Worm (Caenorhabditis elegans): ENCODE results near the gene R10E9.3.

The R10E9.3 gene

DNA sequence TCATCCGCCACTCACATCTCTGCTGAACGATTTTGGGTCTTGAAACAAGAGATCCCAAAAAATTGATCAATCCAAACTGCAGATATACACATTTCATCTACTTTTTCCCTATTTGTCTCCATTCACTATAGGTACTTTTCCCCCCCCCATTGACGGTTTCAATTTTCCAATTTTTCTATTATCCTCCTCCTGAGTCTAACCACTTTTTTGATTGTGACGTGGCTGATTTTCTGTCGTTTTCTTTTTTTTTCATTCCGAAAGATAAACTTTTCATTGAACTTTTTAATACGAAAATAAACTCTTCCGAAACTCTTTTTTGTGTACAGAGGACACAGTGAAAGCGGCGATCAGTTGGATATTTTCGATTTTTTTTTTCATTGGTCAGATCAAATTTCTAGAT lies 2.2 kb upstream of the R10E9.3 start:
- TF ChIP-seq klf-2 (GFP tag; conservative IDR thresholded peaks at IDR 0.05), result no peak
- no peak for TF ChIP-seq ztf-29 (GFP tag; IDR thresholded peaks at IDR 0.05)
- no peak for TF ChIP-seq cog-1 (tag; optimal IDR thresholded peaks at IDR 0.05)
- TF ChIP-seq ztf-23 (GFP tag; IDR thresholded peaks at IDR 0.05), result no peak
- TF ChIP-seq T22C8.4 (GFP tag; IDR thresholded peaks at IDR 0.05), result no peak
- no peak for TF ChIP-seq flt-1 (GFP tag; IDR thresholded peaks at IDR 0.05)
- no peak for TF ChIP-seq ref-1 (GFP tag; conservative IDR thresholded peaks at IDR 0.05)
- TF ChIP-seq med-1 (GFP tag; optimal IDR thresholded peaks at IDR 0.05; ENCODE audit: insufficient read depth), result no peak
- TF ChIP-seq tab-1 (GFP tag; IDR thresholded peaks at IDR 0.05), result no peak

DNA sequence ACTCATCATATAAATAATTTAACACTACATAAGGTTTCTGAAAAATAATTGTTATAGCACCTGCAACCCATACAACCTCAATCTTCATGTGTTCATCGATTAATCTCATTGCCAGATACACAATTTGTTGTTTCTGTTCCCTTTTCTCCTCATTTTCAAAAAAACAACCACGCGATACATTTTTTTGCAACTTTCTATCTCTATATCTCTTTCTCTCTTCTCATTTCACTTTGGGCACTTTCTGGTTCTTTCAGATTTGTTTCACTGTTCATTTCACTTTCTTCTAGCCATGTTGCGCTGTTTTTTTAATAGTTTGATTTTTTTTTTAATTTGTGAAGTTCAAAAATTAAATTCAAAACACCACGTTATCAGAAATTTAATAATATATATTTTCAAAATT lies 815 bp upstream of the R10E9.3 start:
- no peak for TF ChIP-seq tab-1 (GFP tag; IDR thresholded peaks at IDR 0.05)
- TF ChIP-seq cog-1 (tag; optimal IDR thresholded peaks at IDR 0.05), result no peak
- no peak for TF ChIP-seq ref-1 (GFP tag; conservative IDR thresholded peaks at IDR 0.05)
- TF ChIP-seq flt-1 (GFP tag; IDR thresholded peaks at IDR 0.05), result no peak
- TF ChIP-seq ztf-23 (GFP tag; IDR thresholded peaks at IDR 0.05), result no peak
- no peak for TF ChIP-seq med-1 (GFP tag; optimal IDR thresholded peaks at IDR 0.05; ENCODE audit: insufficient read depth)
- TF ChIP-seq T22C8.4 (GFP tag; IDR thresholded peaks at IDR 0.05), result no peak
- no peak for TF ChIP-seq ztf-29 (GFP tag; IDR thresholded peaks at IDR 0.05)
- no peak for TF ChIP-seq klf-2 (GFP tag; conservative IDR thresholded peaks at IDR 0.05)

DNA sequence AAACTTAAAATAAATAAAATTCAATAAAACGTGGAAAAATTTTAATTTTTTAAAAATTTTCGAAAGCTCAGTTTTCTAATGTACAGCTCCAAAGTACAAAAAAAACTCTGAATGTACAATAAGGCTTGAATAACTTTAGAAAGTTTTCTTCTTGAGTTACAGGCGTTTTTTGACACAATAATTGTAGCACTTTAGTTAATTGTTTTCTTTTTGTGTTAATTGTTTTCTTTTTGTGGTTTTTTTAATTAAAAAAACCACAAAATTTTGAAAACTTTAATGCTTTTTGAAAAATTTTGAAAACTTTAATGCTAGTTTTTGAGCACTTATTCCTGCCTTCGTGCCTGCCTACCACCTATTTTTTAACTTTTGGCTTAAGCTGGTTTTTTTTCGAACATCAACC lies 4.2 kb downstream of the R10E9.3 start, which contains the start of gene R10E9.2:
Gene R10E9.2 (minus strand): TSS at position 101 of the 400 bp plus-strand sequence.
- TF ChIP-seq klf-2 (GFP tag; conservative IDR thresholded peaks at IDR 0.05), result no peak
- no peak for TF ChIP-seq med-1 (GFP tag; optimal IDR thresholded peaks at IDR 0.05; ENCODE audit: insufficient read depth)
- TF ChIP-seq ztf-29 (GFP tag; IDR thresholded peaks at IDR 0.05), result no peak
- no peak for TF ChIP-seq ztf-23 (GFP tag; IDR thresholded peaks at IDR 0.05)

DNA sequence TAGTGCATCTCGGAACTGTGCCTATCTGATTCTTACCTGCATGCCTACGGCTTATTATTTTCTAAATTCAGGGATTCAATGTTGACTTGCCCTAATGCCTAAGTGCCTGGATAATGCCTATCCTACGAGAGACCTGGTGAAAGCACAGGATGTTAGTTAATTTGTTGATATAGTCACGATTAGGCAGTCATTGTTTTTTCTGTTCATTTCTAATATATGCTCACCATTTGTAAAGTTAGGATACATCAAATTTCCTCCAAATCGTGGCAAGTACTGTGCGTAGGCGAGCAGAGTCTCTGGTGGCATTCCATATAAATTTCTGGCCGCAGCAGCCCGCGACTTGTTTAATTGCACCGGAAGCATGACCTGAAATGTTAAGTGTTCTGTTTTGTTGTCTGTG lies 6.1 kb downstream of the R10E9.3 start:
- TF ChIP-seq klf-2 (GFP tag; conservative IDR thresholded peaks at IDR 0.05), result no peak
- TF ChIP-seq ztf-29 (GFP tag; IDR thresholded peaks at IDR 0.05), result no peak
- TF ChIP-seq tab-1 (GFP tag; IDR thresholded peaks at IDR 0.05), result no peak
- TF ChIP-seq flt-1 (GFP tag; IDR thresholded peaks at IDR 0.05), result no peak
- TF ChIP-seq T22C8.4 (GFP tag; IDR thresholded peaks at IDR 0.05), result no peak

DNA sequence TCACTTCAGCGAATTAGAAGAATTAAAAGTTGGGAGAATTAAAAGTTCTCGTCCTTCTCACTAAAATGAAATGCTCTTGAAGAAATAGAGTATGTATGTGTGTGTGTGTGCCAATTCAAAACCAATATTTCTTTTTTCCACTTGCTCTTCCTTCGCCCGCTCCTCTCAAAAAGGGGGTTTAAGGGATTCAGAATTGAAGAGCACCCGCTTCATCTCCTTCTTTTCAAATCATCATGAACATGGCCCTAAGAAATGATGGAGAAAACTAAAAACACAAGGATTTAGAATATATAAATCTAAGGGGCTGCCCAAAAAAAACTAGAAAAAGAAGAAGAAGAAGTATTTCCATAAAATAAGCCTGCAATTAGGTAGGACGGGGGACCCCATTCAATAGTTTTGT lies 9.1 kb downstream of the R10E9.3 start:
- TF ChIP-seq ztf-23 (GFP tag; IDR thresholded peaks at IDR 0.05), result no peak
- TF ChIP-seq med-1 (GFP tag; optimal IDR thresholded peaks at IDR 0.05; ENCODE audit: insufficient read depth), result no peak
- TF ChIP-seq flt-1 (GFP tag; IDR thresholded peaks at IDR 0.05), result no peak
- TF ChIP-seq ref-1 (GFP tag; conservative IDR thresholded peaks at IDR 0.05), result no peak
- no peak for TF ChIP-seq T22C8.4 (GFP tag; IDR thresholded peaks at IDR 0.05)

DNA sequence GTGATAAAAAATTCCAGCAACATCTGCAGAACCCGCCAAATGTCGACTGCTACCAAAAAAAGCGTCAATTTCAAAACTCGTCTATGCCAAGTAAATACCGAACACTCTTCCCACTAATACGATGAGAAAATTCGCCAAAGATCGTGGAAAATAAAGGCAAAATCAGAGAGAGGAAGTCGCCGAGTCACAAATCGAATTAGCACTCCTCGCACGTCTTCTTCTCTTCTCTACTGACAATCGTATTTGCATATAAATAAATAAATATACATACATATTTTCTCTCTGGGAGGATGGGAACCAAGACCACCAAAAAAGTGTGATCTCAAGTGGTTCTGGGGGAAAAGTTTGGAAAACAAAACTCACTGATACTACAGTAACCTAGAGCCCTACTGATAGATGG lies 10.4 kb downstream of the R10E9.3 start:
- TF ChIP-seq flt-1 (GFP tag; IDR thresholded peaks at IDR 0.05) (no peak), ref-1 (GFP tag; conservative IDR thresholded peaks at IDR 0.05) (no peak), klf-2 (GFP tag; conservative IDR thresholded peaks at IDR 0.05) (no peak), ztf-23 (GFP tag; IDR thresholded peaks at IDR 0.05) (no peak), med-1 (GFP tag; optimal IDR thresholded peaks at IDR 0.05; ENCODE audit: insufficient read depth) (no peak)

DNA sequence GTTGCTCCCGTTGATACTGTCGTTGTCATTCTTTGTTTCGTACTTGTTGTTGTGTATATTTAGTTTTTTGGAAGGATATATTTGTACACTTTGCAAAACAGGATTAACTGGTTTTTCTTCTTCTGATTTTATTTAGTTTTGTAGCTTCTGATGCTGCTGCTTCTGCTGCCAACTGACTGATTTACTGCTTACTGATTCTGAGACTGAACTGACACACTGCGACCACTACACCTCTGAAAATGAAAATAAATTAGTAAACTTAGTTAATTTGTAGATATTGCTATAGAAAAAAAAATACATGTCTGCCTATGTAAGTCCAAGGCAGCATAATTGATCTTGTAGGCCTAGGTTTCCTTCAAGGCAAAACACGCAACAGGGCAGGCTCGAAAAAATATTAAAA lies 12.7 kb downstream of the R10E9.3 start, which contains the start of gene R10E9.4:
Gene R10E9.4 (minus strand): TSS at position 101 of the 400 bp plus-strand sequence.
- no peak for TF ChIP-seq klf-2 (GFP tag; conservative IDR thresholded peaks at IDR 0.05)
- no peak for TF ChIP-seq med-1 (GFP tag; optimal IDR thresholded peaks at IDR 0.05; ENCODE audit: insufficient read depth)
- no peak for TF ChIP-seq cog-1 (tag; optimal IDR thresholded peaks at IDR 0.05)
- TF ChIP-seq ztf-23 (GFP tag; IDR thresholded peaks at IDR 0.05), result no peak
- no peak for TF ChIP-seq ref-1 (GFP tag; conservative IDR thresholded peaks at IDR 0.05)
- TF ChIP-seq T22C8.4 (GFP tag; IDR thresholded peaks at IDR 0.05), result no peak
- TF ChIP-seq ztf-29 (GFP tag; IDR thresholded peaks at IDR 0.05), result no peak
- TF ChIP-seq flt-1 (GFP tag; IDR thresholded peaks at IDR 0.05), result no peak
- no peak for TF ChIP-seq tab-1 (GFP tag; IDR thresholded peaks at IDR 0.05)

DNA sequence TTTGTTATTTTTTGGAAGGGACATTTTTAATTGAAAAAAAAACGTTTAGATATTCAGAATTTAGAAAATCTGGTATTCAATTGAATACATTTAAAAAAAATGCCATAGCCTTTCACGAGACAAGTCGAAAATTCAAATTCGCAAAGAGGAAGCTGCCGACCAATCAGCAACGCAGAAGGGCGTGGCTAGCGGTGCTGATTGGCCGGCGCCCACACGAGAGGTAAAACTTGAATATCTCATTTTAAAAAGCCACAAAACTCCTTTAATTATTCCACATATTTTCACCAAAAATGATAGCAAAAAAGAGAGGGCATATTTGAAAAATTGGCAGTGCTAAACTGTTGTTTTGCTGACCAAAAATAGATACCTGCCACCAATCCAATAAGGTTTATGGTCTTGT lies 14.5 kb downstream of the R10E9.3 start:
- TF ChIP-seq cog-1 (tag; optimal IDR thresholded peaks at IDR 0.05), result no peak
- no peak for TF ChIP-seq T22C8.4 (GFP tag; IDR thresholded peaks at IDR 0.05)
- no peak for TF ChIP-seq tab-1 (GFP tag; IDR thresholded peaks at IDR 0.05)
- TF ChIP-seq med-1 (GFP tag; optimal IDR thresholded peaks at IDR 0.05; ENCODE audit: insufficient read depth), result no peak
- no peak for TF ChIP-seq ztf-23 (GFP tag; IDR thresholded peaks at IDR 0.05)
- no peak for TF ChIP-seq ztf-29 (GFP tag; IDR thresholded peaks at IDR 0.05)
- TF ChIP-seq flt-1 (GFP tag; IDR thresholded peaks at IDR 0.05), result no peak
- TF ChIP-seq ref-1 (GFP tag; conservative IDR thresholded peaks at IDR 0.05), result no peak
- TF ChIP-seq klf-2 (GFP tag; conservative IDR thresholded peaks at IDR 0.05), result no peak

DNA sequence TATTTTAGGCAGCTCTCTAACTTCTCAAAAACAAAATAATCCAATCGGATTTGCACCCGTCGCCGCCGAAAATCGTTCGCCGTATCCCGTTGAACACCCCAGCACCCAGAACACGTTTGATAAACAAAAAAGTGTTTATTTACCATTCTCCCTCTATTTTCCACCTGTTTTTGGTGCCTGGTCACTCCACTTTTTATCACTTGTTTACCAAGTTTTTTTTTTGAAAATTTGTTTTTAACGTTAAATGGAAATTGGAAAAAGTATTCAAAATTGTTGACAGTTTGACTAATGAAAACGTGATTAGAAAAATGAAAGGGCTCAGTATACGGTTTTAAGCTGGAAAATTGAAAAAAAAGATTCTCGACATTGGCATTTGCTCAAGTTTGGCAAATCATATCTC lies 15.0 kb downstream of the R10E9.3 start:
- TF ChIP-seq klf-2 (GFP tag; conservative IDR thresholded peaks at IDR 0.05) (no peak), ref-1 (GFP tag; conservative IDR thresholded peaks at IDR 0.05) (no peak), T22C8.4 (GFP tag; IDR thresholded peaks at IDR 0.05) (no peak), med-1 (GFP tag; optimal IDR thresholded peaks at IDR 0.05; ENCODE audit: insufficient read depth) (no peak), flt-1 (GFP tag; IDR thresholded peaks at IDR 0.05) (no peak), ztf-23 (GFP tag; IDR thresholded peaks at IDR 0.05) (no peak), ztf-29 (GFP tag; IDR thresholded peaks at IDR 0.05) (no peak), cog-1 (tag; optimal IDR thresholded peaks at IDR 0.05) (no peak), tab-1 (GFP tag; IDR thresholded peaks at IDR 0.05) (no peak)

DNA sequence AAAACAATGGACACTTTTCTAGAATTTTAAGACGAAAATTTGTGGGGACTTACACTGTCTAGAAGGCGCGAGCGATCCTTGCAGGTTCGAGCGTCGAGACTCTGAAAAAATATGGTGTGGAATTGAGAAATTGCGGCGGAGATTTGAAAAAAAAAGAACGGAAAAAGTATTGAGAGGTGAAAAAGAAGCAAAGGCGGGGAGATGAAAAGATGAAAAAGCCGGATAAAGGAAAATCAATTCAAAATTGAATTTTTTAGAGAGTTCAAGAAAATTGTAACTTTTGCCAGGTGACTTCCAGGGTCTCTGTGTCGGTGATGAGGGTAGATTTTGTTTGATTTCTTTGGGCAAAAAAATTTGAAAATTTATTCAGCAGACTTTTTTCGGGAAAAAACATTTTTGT lies 16.3 kb downstream of the R10E9.3 start, which contains the start of gene msi-1:
Gene msi-1 (minus strand): TSS at position 101 of the 400 bp plus-strand sequence.
- TF ChIP-seq tab-1 (GFP tag; IDR thresholded peaks at IDR 0.05), result no peak
- no peak for TF ChIP-seq T22C8.4 (GFP tag; IDR thresholded peaks at IDR 0.05)
- TF ChIP-seq ztf-29 (GFP tag; IDR thresholded peaks at IDR 0.05), result no peak
- no peak for TF ChIP-seq flt-1 (GFP tag; IDR thresholded peaks at IDR 0.05)
- TF ChIP-seq cog-1 (tag; optimal IDR thresholded peaks at IDR 0.05), result no peak
- TF ChIP-seq ref-1 (GFP tag; conservative IDR thresholded peaks at IDR 0.05), result no peak
- TF ChIP-seq ztf-23 (GFP tag; IDR thresholded peaks at IDR 0.05), result no peak
- no peak for TF ChIP-seq klf-2 (GFP tag; conservative IDR thresholded peaks at IDR 0.05)
- TF ChIP-seq med-1 (GFP tag; optimal IDR thresholded peaks at IDR 0.05; ENCODE audit: insufficient read depth), result no peak

Measured in whole organism, midembryonic.